Fruit fly (Drosophila melanogaster) whole organism, embryonic: ENCODE results near the gene Rab35.
"Not testable (repeated sequence)": the region's sequence is repeated elsewhere in the genome, so short reads cannot be mapped to it uniquely, and the experiment has no call there.

Source experiments
- CG13894 ChIP-seq: fragments of 200-800 bp; sonication (Bioruptor generic); optimal IDR thresholded peaks from 3 replicates; lab custom pipeline; 2018; ENCODE audit warnings: missing biosample characterization, mild to moderate bottlenecking, missing genetic modification characterization, moderate library complexity
- CG15073 ChIP-seq: fragments of 200-800 bp; sonication (Bioruptor generic); optimal IDR thresholded peaks from 2 replicates; lab custom pipeline; 2016; ENCODE audit warnings: missing biosample characterization, missing genetic modification characterization
- CG3065 ChIP-seq: fragments of 200-800 bp; sonication (Bioruptor generic); optimal IDR thresholded peaks from 2 replicates; lab custom pipeline; 2016; ENCODE audit warnings: missing biosample characterization, missing genetic modification characterization
- Doc3 ChIP-seq: fragments of 200-800 bp; sonication (Bioruptor generic); IDR thresholded peaks from 3 replicates; pipeline ENCODE4 v1.3.6; 2022; ENCODE audit warnings: missing biosample characterization, missing genetic modification characterization; ENCODE audit not compliant: partially characterized antibody
- MESR4 ChIP-seq: fragments of 200-800 bp; sonication (Bioruptor generic); optimal IDR thresholded peaks from 2 replicates; lab custom pipeline; 2018; ENCODE audit warnings: missing biosample characterization, mild to moderate bottlenecking, missing genetic modification characterization, moderate library complexity
- Nf-YA ChIP-seq: fragments of 200-800 bp; sonication (Bioruptor generic); IDR thresholded peaks from 2 replicates; pipeline ENCODE4 v1.3.6; 2022; ENCODE audit warnings: missing biosample characterization, missing genetic modification characterization
- Nf-YB ChIP-seq: fragments of 200-800 bp; sonication (Bioruptor generic); optimal IDR thresholded peaks from 3 replicates; lab custom pipeline; 2019; ENCODE audit warnings: missing biosample characterization, mild to moderate bottlenecking, missing genetic modification characterization, moderate library complexity
- caup ChIP-seq: fragments of 200-800 bp; sonication (Bioruptor generic); optimal IDR thresholded peaks from 3 replicates; lab custom pipeline; 2017; ENCODE audit warnings: missing biosample characterization, mild to moderate bottlenecking, missing genetic modification characterization, moderate library complexity; ENCODE audit not compliant: severe bottlenecking

dm6 chrX:20194127-20194526, 34.5 kb upstream of the Rab35 start, which contains the start of gene Sdic3:
- not testable (repeated sequence) for TF ChIP-seq Nf-YB (GFP tag; lab: Kevin White, UChicago); CG3065 (GFP tag; lab: Kevin White, UChicago); Doc3; MESR4 (GFP tag; lab: Kevin White, UChicago); Nf-YA; CG15073 (GFP tag; lab: Kevin White, UChicago); caup; CG13894 (tag; lab: Kevin White, UChicago)
